Worm (Caenorhabditis elegans): ENCODE data around the gene K02E11.7.

Gene K02E11.7

DNA sequence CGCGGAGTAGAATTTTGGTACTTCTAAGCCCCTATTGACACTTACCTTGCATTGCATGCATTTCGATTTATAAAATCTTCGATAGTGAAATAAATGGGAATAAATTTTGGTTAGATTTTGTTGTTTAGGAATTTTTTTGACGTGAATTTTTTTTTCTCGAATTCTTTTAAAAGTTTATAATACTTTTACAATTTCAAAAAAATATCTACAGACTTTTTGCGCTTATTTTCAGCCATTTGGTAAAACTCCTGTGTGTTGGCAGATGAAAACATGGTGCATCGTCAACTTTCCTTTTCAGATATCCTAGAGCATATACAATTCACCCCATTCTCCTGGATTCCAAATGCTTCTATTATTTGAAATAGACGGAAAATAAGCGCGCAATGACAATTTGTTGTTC is 36.5 kb upstream of the K02E11.7 start, which contains the start of gene F14D7.18:
TSS of gene F14D7.18 (minus strand) at position 101 of the 400 bp plus-strand sequence.
- TF ChIP-seq zag-1 (tag; optimal IDR thresholded peaks at IDR 0.05), result no peak

DNA sequence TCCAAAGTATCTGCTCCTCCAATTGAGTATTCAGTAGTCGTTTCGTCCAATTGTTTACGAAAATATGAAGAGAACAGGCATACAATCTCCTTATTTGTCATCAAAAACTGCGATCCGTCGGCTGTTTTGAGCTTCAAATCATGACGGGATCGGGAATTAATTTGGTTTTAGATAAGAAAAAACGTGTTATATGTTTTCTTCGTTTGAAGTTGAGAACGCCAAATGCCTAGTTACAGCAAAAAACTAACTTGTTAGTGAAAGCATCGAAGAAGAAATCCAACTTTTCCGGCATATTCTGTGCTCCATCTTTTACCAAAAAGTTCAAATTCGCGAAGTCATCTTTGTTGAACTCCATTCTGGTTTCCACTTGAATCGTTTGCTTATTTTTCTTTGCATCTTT is 35.2 kb upstream of the K02E11.7 start, which contains the start of gene F14D7.1:
TSS of gene F14D7.1 (minus strand) at position 101 of the 400 bp plus-strand sequence.
- TF ChIP-seq ztf-11 (tag; optimal IDR thresholded peaks at IDR 0.05), result no peak
- no peak for TF ChIP-seq elt-1 (tag; optimal IDR thresholded peaks at IDR 0.05)
- TF ChIP-seq lsy-12 (tag; optimal IDR thresholded peaks at IDR 0.05), result no peak
- no peak for TF ChIP-seq nhr-67 (tag; optimal IDR thresholded peaks at IDR 0.05)
- no peak for TF ChIP-seq nhr-77 (tag; optimal IDR thresholded peaks at IDR 0.05)
- TF ChIP-seq nhr-11 (tag; optimal IDR thresholded peaks at IDR 0.05), result no peak
- TF ChIP-seq ZK546.5 (tag; optimal IDR thresholded peaks at IDR 0.05), result no peak
- TF ChIP-seq unc-39 (tag; optimal IDR thresholded peaks at IDR 0.05), result no peak
- TF ChIP-seq R02D3.7 (tag; optimal IDR thresholded peaks at IDR 0.05), result no peak
- no peak for TF ChIP-seq egl-5 (tag; optimal IDR thresholded peaks at IDR 0.05)

DNA sequence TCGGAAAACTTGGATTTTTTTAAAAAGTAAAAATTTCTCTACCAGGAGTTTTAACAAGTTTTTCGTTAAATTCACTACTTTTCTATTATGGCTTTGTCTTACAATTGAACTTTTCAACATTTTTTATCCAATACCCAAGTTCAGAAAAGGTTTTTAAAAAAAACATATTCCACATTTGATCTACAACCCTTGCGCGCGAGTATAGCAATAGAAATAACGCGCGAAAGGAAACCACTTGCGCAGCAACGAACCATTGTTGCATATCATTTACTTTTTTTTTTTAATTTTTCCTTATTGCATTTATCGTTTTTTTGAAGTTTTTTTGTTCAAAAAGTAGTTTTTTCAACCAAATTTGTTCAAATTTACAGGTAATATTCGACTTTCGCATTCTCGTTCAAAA is 31.7 kb upstream of the K02E11.7 start, which contains the start of gene F40G12.11:
TSS of gene F40G12.11 (plus strand) at position 369 of the 400 bp plus-strand sequence.
- TF ChIP-seq fos-1 (tag; optimal IDR thresholded peaks at IDR 0.05) (no peak), egl-27 (tag; optimal IDR thresholded peaks at IDR 0.05) (no peak), R02D3.7 (tag; optimal IDR thresholded peaks at IDR 0.05) (no peak), nhr-23 (tag; optimal IDR thresholded peaks at IDR 0.05) (no peak), mml-1 (tag; optimal IDR thresholded peaks at IDR 0.05) (no peak), ztf-11 (tag; optimal IDR thresholded peaks at IDR 0.05) (no peak), lin-39 (tag; optimal IDR thresholded peaks at IDR 0.05) (no peak), sea-2 (GFP tag; optimal IDR thresholded peaks at IDR 0.05) (no peak), zag-1 (tag; optimal IDR thresholded peaks at IDR 0.05) (no peak), eor-1 (tag; optimal IDR thresholded peaks at IDR 0.05) (no peak), pqm-1 (tag; optimal IDR thresholded peaks at IDR 0.05) (no peak), nhr-76 (tag; optimal IDR thresholded peaks at IDR 0.05) (no peak), ceh-28 (tag; optimal IDR thresholded peaks at IDR 0.05) (no peak), nhr-11 (tag; optimal IDR thresholded peaks at IDR 0.05) (no peak), egl-5 (tag; optimal IDR thresholded peaks at IDR 0.05) (no peak), hmg-11 (tag; optimal IDR thresholded peaks at IDR 0.05) (no peak), unc-62 (GFP tag; optimal IDR thresholded peaks at IDR 0.05) (no peak), daf-12 (tag; optimal IDR thresholded peaks at IDR 0.05) (no peak)

- TF ChIP-seq nhr-76 (tag; optimal IDR thresholded peaks at IDR 0.05) (no peak), fkh-10 (GFP tag; optimal IDR thresholded peaks at IDR 0.05) (no peak), elt-1 (tag; optimal IDR thresholded peaks at IDR 0.05) (no peak), nhr-43 (tag; optimal IDR thresholded peaks at IDR 0.05; ENCODE audit: poor library complexity, severe bottlenecking) (no peak), pha-4 (tag; optimal IDR thresholded peaks at IDR 0.05) (no peak), lsy-12 (tag; optimal IDR thresholded peaks at IDR 0.05) (no peak)
Measured at ce11 chrV:14283241-14283640, 29.1 kb upstream of the K02E11.7 start, which contains the start of gene F40G12.10. TSS of gene F40G12.10 (plus strand) at chrV:14283541.

DNA sequence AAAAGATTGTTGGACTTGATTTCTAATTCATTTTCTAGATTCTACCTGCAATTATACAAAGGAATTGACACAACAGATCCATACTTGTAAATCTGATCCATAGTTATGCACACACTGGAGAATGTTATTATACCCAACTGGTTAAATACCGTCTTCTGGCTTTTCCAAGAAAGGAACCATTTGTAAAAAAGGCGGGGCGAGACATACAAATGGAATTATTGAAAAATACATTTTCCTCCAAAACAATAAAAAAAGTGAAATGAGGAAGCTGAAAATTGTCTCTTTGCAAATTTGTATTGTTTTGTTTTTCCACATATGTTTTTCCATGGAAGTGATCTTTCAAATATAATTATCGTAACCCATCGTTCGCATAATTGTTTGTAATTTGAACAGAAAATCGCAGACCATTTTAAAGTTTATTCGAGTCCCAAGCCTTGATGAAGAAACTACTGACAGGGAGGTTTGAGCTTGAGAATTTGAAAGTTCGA is 28.1 kb upstream of the K02E11.7 start, which contains the start of the genes srt-74 and F40G12.9:
TSS of gene srt-74 (minus strand) at position 101 of the 488 bp plus-strand sequence.
TSS of gene F40G12.9 (plus strand) at position 438 of the 488 bp plus-strand sequence.
- no peak for TF ChIP-seq fkh-2 (tag; optimal IDR thresholded peaks at IDR 0.05)
- no peak for TF ChIP-seq zag-1 (tag; optimal IDR thresholded peaks at IDR 0.05)
- TF ChIP-seq unc-62 (GFP tag; optimal IDR thresholded peaks at IDR 0.05), result no peak
- TF ChIP-seq ceh-16 (tag; optimal IDR thresholded peaks at IDR 0.05), result no peak
- TF ChIP-seq eor-1 (tag; optimal IDR thresholded peaks at IDR 0.05), result no peak
- no peak for TF ChIP-seq nhr-23 (tag; optimal IDR thresholded peaks at IDR 0.05)

ce11 chrV:14279777-14280176 is 25.7 kb upstream of the K02E11.7 start, which contains the start of gene srt-33:
TSS of gene srt-33 (minus strand) at chrV:14279877.
- TF ChIP-seq nhr-25 (tag; optimal IDR thresholded peaks at IDR 0.05), result no peak
- TF ChIP-seq elt-2 (tag; optimal IDR thresholded peaks at IDR 0.05), result no peak
- no peak for TF ChIP-seq nhr-12 (tag; optimal IDR thresholded peaks at IDR 0.05)
- TF ChIP-seq R02D3.7 (tag; optimal IDR thresholded peaks at IDR 0.05), result no peak
- no peak for TF ChIP-seq fos-1 (tag; optimal IDR thresholded peaks at IDR 0.05)
- no peak for TF ChIP-seq ceh-16 (tag; optimal IDR thresholded peaks at IDR 0.05)
- TF ChIP-seq sea-2 (GFP tag; optimal IDR thresholded peaks at IDR 0.05), result no peak
- TF ChIP-seq nhr-28 (tag; optimal IDR thresholded peaks at IDR 0.05), result no peak
- no peak for TF ChIP-seq unc-39 (tag; optimal IDR thresholded peaks at IDR 0.05)
- TF ChIP-seq nfya-1 (tag; optimal IDR thresholded peaks at IDR 0.05; ENCODE audit: insufficient read depth), result no peak
